Fruit fly (Drosophila melanogaster) whole organism, embryonic: ENCODE data around the gene caps.

Source experiments
- Antp ChIP-seq: fragments of 200-800 bp; sonication (Bioruptor generic); optimal IDR thresholded peaks from 3 replicates; lab custom pipeline; 2016; ENCODE audit warnings: missing biosample characterization, missing genetic modification characterization
- CG10431 ChIP-seq: fragments of 200-800 bp; sonication (Bioruptor generic); optimal IDR thresholded peaks from 3 replicates; lab custom pipeline; 2018; ENCODE audit warnings: missing biosample characterization, mild to moderate bottlenecking, missing genetic modification characterization
- CG11093 ChIP-seq: fragments of 200-800 bp; sonication (Bioruptor generic); IDR thresholded peaks from 3 replicates; pipeline ENCODE4 v1.3.6; 2022; ENCODE audit warnings: missing biosample characterization, missing genetic modification characterization
- CG11398 ChIP-seq: fragments of 200-800 bp; sonication (Bioruptor generic); optimal IDR thresholded peaks from 2 replicates; lab custom pipeline; 2016; ENCODE audit warnings: missing biosample characterization, missing genetic modification characterization
- CG12744 ChIP-seq: fragments of 200-800 bp; sonication (Bioruptor generic); optimal IDR thresholded peaks from 2 replicates; lab custom pipeline; 2016; ENCODE audit warnings: missing biosample characterization, missing genetic modification characterization
- CG13424 ChIP-seq: fragments of 200-800 bp; sonication (Bioruptor generic); optimal IDR thresholded peaks from 2 replicates; lab custom pipeline; 2019; ENCODE audit warnings: missing biosample characterization, mild to moderate bottlenecking, missing genetic modification characterization, moderate library complexity
- CG17328 ChIP-seq: fragments of 200-800 bp; sonication (Bioruptor generic); IDR thresholded peaks from 2 replicates; pipeline ENCODE4 v1.3.6; 2022; ENCODE audit warnings: missing biosample characterization, missing genetic modification characterization
- CG2199 ChIP-seq: fragments of 200-800 bp; sonication (Bioruptor generic); IDR thresholded peaks from 3 replicates; pipeline ENCODE4 v1.3.6; 2022; ENCODE audit warnings: missing biosample characterization, missing genetic modification characterization
- CG32772 ChIP-seq: fragments of 200-800 bp; sonication (Bioruptor generic); IDR thresholded peaks from 2 replicates; pipeline ENCODE4 v1.3.6; 2022; ENCODE audit warnings: missing biosample characterization, missing genetic modification characterization
- CG33213 ChIP-seq: fragments of 200-800 bp; sonication (Bioruptor generic); optimal IDR thresholded peaks from 3 replicates; lab custom pipeline; 2016; ENCODE audit warnings: missing biosample characterization, missing genetic modification characterization
- CG3407 ChIP-seq: fragments of 200-800 bp; sonication (Bioruptor generic); optimal IDR thresholded peaks from 2 replicates; lab custom pipeline; 2018; ENCODE audit warnings: missing biosample characterization, mild to moderate bottlenecking, missing genetic modification characterization
- CG4707 ChIP-seq: fragments of 200-800 bp; sonication (Bioruptor generic); optimal IDR thresholded peaks from 2 replicates; lab custom pipeline; 2018; ENCODE audit warnings: missing biosample characterization, mild to moderate bottlenecking, missing genetic modification characterization, moderate library complexity
- CG8359 ChIP-seq: fragments of 200-800 bp; sonication (Bioruptor generic); optimal IDR thresholded peaks from 2 replicates; lab custom pipeline; 2017; ENCODE audit warnings: missing biosample characterization, mild to moderate bottlenecking, missing genetic modification characterization, borderline replicate concordance
- CG8478 ChIP-seq: fragments of >200 bp; optimal IDR thresholded peaks from 2 replicates; lab custom pipeline; 2018
- CG9609 ChIP-seq: fragments of 200-800 bp; sonication (Bioruptor generic); optimal IDR thresholded peaks from 3 replicates; lab custom pipeline; 2016; ENCODE audit warnings: missing biosample characterization, missing genetic modification characterization
- CG9797 ChIP-seq: fragments of 200-800 bp; sonication (Bioruptor generic); optimal IDR thresholded peaks from 3 replicates; lab custom pipeline; 2018; ENCODE audit warnings: missing biosample characterization, mild to moderate bottlenecking, missing genetic modification characterization
- CTCF ChIP-seq: fragments of 200-800 bp; sonication (Bioruptor generic); optimal IDR thresholded peaks from 2 replicates; lab custom pipeline; 2017; ENCODE audit warnings: missing biosample characterization, mild to moderate bottlenecking, missing genetic modification characterization, moderate library complexity
- CrebB ChIP-seq: fragments of 200-800 bp; sonication (Bioruptor generic); optimal IDR thresholded peaks from 3 replicates; lab custom pipeline; 2018; ENCODE audit warnings: missing biosample characterization, mild to moderate bottlenecking, missing genetic modification characterization
- Dad ChIP-seq: fragments of 200-800 bp; sonication (Bioruptor generic); optimal IDR thresholded peaks from 3 replicates; lab custom pipeline; 2016; ENCODE audit warnings: missing biosample characterization, missing genetic modification characterization
- Dbx ChIP-seq: fragments of 200-800 bp; sonication (Bioruptor generic); IDR thresholded peaks from 3 replicates; pipeline ENCODE4 v1.3.6; 2022; ENCODE audit warnings: missing biosample characterization, missing genetic modification characterization
- Dek ChIP-seq: fragments of 200-800 bp; sonication (Bioruptor generic); optimal IDR thresholded peaks from 3 replicates; lab custom pipeline; 2019; ENCODE audit warnings: missing biosample characterization, mild to moderate bottlenecking, missing genetic modification characterization, moderate library complexity
- Fer1 ChIP-seq: fragments of 200-800 bp; sonication (Bioruptor generic); optimal IDR thresholded peaks from 2 replicates; lab custom pipeline; 2017; ENCODE audit warnings: missing biosample characterization, mild to moderate bottlenecking, missing genetic modification characterization
- HmgZ ChIP-seq: fragments of 200-800 bp; sonication (Bioruptor generic); optimal IDR thresholded peaks from 2 replicates; lab custom pipeline; 2018; ENCODE audit warnings: missing biosample characterization, mild to moderate bottlenecking, missing genetic modification characterization
- Hr39 ChIP-seq: fragments of >200 bp; optimal IDR thresholded peaks from 2 replicates; lab custom pipeline; 2017
- Hr78 ChIP-seq, 2 experiments: fragments of 200-800 bp in 1 of 2; fragments of >200 bp in 1 of 2; sonication (Bioruptor generic) in 1 of 2; optimal IDR thresholded peaks; 2 replicates each; lab custom pipeline; 2017 to 2019; ENCODE audit warnings: missing biosample characterization in 2 of 2, missing genetic modification characterization in 2 of 2, mild to moderate bottlenecking in 1 of 2, moderate library complexity in 1 of 2
- Lim3 ChIP-seq: fragments of 200-800 bp; sonication (Bioruptor generic); IDR thresholded peaks from 2 replicates; pipeline ENCODE4 v1.3.6; 2022; ENCODE audit warnings: missing biosample characterization, missing genetic modification characterization
- Mrtf ChIP-seq: fragments of 200-800 bp; sonication (Bioruptor generic); IDR thresholded peaks from 3 replicates; pipeline ENCODE4 v1.3.6; 2022; ENCODE audit warnings: missing biosample characterization, missing genetic modification characterization
- Nf-YA ChIP-seq: fragments of 200-800 bp; sonication (Bioruptor generic); IDR thresholded peaks from 2 replicates; pipeline ENCODE4 v1.3.6; 2022; ENCODE audit warnings: missing biosample characterization, missing genetic modification characterization
- NfI ChIP-seq: fragments of 200-800 bp; sonication (Bioruptor generic); optimal IDR thresholded peaks from 3 replicates; lab custom pipeline; 2018; ENCODE audit warnings: missing biosample characterization, mild to moderate bottlenecking, missing genetic modification characterization, moderate library complexity
- Ptx1 ChIP-seq: fragments of 200-800 bp; sonication (Bioruptor generic); IDR thresholded peaks from 2 replicates; pipeline ENCODE4 v1.3.6; 2022; ENCODE audit warnings: missing biosample characterization, missing genetic modification characterization
- Trl ChIP-seq, 3 experiments: fragments of >200 bp in 2 of 3; fragments of 200-800 bp in 1 of 3; sonication (Bioruptor generic) in 1 of 3; optimal IDR thresholded peaks; 2 replicates in 1 of 3; 3 replicates in 2 of 3; lab custom pipeline; 2016 to 2017; ENCODE audit warnings: missing biosample characterization in 1 of 3, missing genetic modification characterization in 1 of 3
- Xrp1 ChIP-seq: fragments of 200-800 bp; sonication (Bioruptor generic); IDR thresholded peaks from 2 replicates; pipeline ENCODE4 v1.3.6; 2022; ENCODE audit warnings: missing biosample characterization, missing genetic modification characterization
- aop ChIP-seq: fragments of 200-800 bp; sonication (Bioruptor generic); IDR thresholded peaks from 2 replicates; pipeline ENCODE4 v1.3.6; 2022; ENCODE audit warnings: missing biosample characterization, missing genetic modification characterization
- ara ChIP-seq: fragments of 200-800 bp; sonication (Bioruptor generic); IDR thresholded peaks from 2 replicates; pipeline ENCODE4 v1.3.6; 2022; ENCODE audit warnings: missing biosample characterization, missing genetic modification characterization
- cg ChIP-seq: fragments of 200-800 bp; sonication (Bioruptor generic); optimal IDR thresholded peaks from 3 replicates; lab custom pipeline; 2019; ENCODE audit warnings: missing biosample characterization, mild to moderate bottlenecking, missing genetic modification characterization, moderate library complexity
- corto ChIP-seq: fragments of 200-800 bp; sonication (Bioruptor generic); optimal IDR thresholded peaks from 2 replicates; lab custom pipeline; 2016; ENCODE audit warnings: missing biosample characterization, mild to moderate bottlenecking, missing genetic modification characterization, moderate library complexity
- crp ChIP-seq, 2 experiments: fragments of 200-800 bp; sonication (Bioruptor generic); optimal IDR thresholded peaks; 2 replicates in 1 of 2; 3 replicates in 1 of 2; lab custom pipeline; 2017; ENCODE audit warnings: missing biosample characterization in 2 of 2, missing genetic modification characterization in 2 of 2, mild to moderate bottlenecking in 1 of 2, moderate library complexity in 1 of 2
- da ChIP-seq: fragments of 200-800 bp; sonication (Bioruptor generic); optimal IDR thresholded peaks from 2 replicates; lab custom pipeline; 2016; ENCODE audit warnings: missing biosample characterization, missing genetic modification characterization
- dati ChIP-seq: fragments of 200-800 bp; sonication (Bioruptor generic); IDR thresholded peaks from 2 replicates; pipeline ENCODE4 v1.3.6; 2022; ENCODE audit warnings: missing biosample characterization, missing genetic modification characterization
- dm ChIP-seq: fragments of 200-800 bp; sonication (Bioruptor generic); optimal IDR thresholded peaks from 3 replicates; lab custom pipeline; 2016; ENCODE audit warnings: missing biosample characterization, missing genetic modification characterization
- gsb ChIP-seq: fragments of 200-800 bp; sonication (Bioruptor generic); IDR thresholded peaks from 2 replicates; pipeline ENCODE4 v1.3.6; 2022; ENCODE audit warnings: missing biosample characterization, missing genetic modification characterization
- gsb-n ChIP-seq: fragments of 200-800 bp; sonication (Bioruptor generic); optimal IDR thresholded peaks from 3 replicates; lab custom pipeline; 2018; ENCODE audit warnings: missing biosample characterization, mild to moderate bottlenecking, missing genetic modification characterization
- gt ChIP-seq: fragments of 200-800 bp; sonication (Bioruptor generic); IDR thresholded peaks from 2 replicates; pipeline ENCODE4 v1.3.6; 2022; ENCODE audit warnings: missing biosample characterization, missing genetic modification characterization
- hkb ChIP-seq, 2 experiments: fragments of 200-800 bp in 1 of 2; fragments of >200 bp in 1 of 2; sonication (Bioruptor generic) in 1 of 2; IDR thresholded peaks in 1 of 2; optimal IDR thresholded peaks in 1 of 2; 2 replicates each; pipeline versions ENCODE4 v1.3.6 to Lab custom; 2017 to 2022; ENCODE audit warnings: missing biosample characterization in 1 of 2, missing genetic modification characterization in 1 of 2
- jumu ChIP-seq: fragments of 200-800 bp; sonication (Bioruptor generic); optimal IDR thresholded peaks from 3 replicates; lab custom pipeline; 2016; ENCODE audit warnings: missing biosample characterization, missing genetic modification characterization
- nerfin-1 ChIP-seq: fragments of 200-800 bp; sonication (Bioruptor generic); optimal IDR thresholded peaks from 3 replicates; lab custom pipeline; 2019; ENCODE audit warnings: missing biosample characterization, mild to moderate bottlenecking, missing genetic modification characterization, moderate library complexity
- pb ChIP-seq: fragments of 200-800 bp; sonication (Bioruptor generic); optimal IDR thresholded peaks from 3 replicates; lab custom pipeline; 2016; ENCODE audit warnings: missing biosample characterization, missing genetic modification characterization
- psq ChIP-seq: fragments of 200-800 bp; sonication (Bioruptor generic); optimal IDR thresholded peaks from 2 replicates; lab custom pipeline; 2017; ENCODE audit warnings: missing biosample characterization, missing genetic modification characterization
- sd ChIP-seq: fragments of 200-800 bp; sonication (Bioruptor generic); optimal IDR thresholded peaks from 3 replicates; lab custom pipeline; 2018; ENCODE audit warnings: missing biosample characterization, mild to moderate bottlenecking, missing genetic modification characterization, moderate library complexity
- sima ChIP-seq: fragments of 200-800 bp; sonication (Bioruptor generic); optimal IDR thresholded peaks from 2 replicates; lab custom pipeline; 2016; ENCODE audit warnings: missing biosample characterization, missing genetic modification characterization
- usp ChIP-seq: fragments of >200 bp; optimal IDR thresholded peaks from 2 replicates; lab custom pipeline; 2017; ENCODE audit warnings: missing biosample characterization, missing genetic modification characterization
- yki ChIP-seq: fragments of >200 bp; optimal IDR thresholded peaks from 3 replicates; lab custom pipeline; 2018
- zen ChIP-seq: fragments of 200-800 bp; sonication (Bioruptor generic); optimal IDR thresholded peaks from 3 replicates; lab custom pipeline; 2018; ENCODE audit warnings: missing biosample characterization, mild to moderate bottlenecking, missing genetic modification characterization, moderate library complexity

Gene caps

dm6 chr3L:13189280-13189679 lies 39.2 kb upstream of the caps start (continued):
- TF ChIP-seq CG4707 (GFP tag; lab: Kevin White, UChicago) (no peak), Mrtf (GFP tag; lab: Robert Waterston, UW) (0 out of 3 replicates have a peak, but pooled peaks have one; percentile 27), CG32772 (GFP tag; lab: Robert Waterston, UW) (peak; percentile 74), Dbx (no peak), sd (tag; lab: Kevin White, UChicago) (no peak), CG2199 (GFP tag; lab: Robert Waterston, UW) (no peak), Fer1 (GFP tag; lab: Kevin White, UChicago) (no peak), Trl (optimal IDR thresholded peaks at IDR 0.05; lab: Kevin White, UChicago) (no peak), Trl (GFP tag; optimal IDR thresholded peaks at IDR 0.05; lab: Kevin White, UChicago) (no peak), Nf-YA (GFP tag; lab: Robert Waterston, UW) (peak; percentile 41; the same call in 1 of the 2 replicates), CTCF (GFP tag; lab: Kevin White, UChicago) (no peak), cg (GFP tag; lab: Kevin White, UChicago) (no peak), CG17328 (GFP tag; lab: Robert Waterston, UW) (peak; percentile 62), corto (GFP tag; lab: Kevin White, UChicago) (no peak), gsb (GFP tag; lab: Robert Waterston, UW) (no peak), CG13424 (tag; lab: Kevin White, UChicago) (peak; percentile 37), CG10431 (GFP tag; lab: Kevin White, UChicago) (no peak), usp (GFP tag; lab: Kevin White, UChicago) (no peak), NfI (GFP tag; lab: Kevin White, UChicago) (no peak), psq (GFP tag; lab: Kevin White, UChicago) (no peak), hkb (optimal IDR thresholded peaks at IDR 0.05; lab: Kevin White, UChicago) (no peak), hkb (GFP tag; IDR thresholded peaks at IDR 0.05; lab: Robert Waterston, UW) (no peak; the same call in 1 of the 2 replicates), dm (GFP tag; lab: Kevin White, UChicago) (no peak), CG11398 (no peak), Ptx1 (GFP tag; lab: Robert Waterston, UW) (peak; percentile 64), gt (GFP tag; lab: Robert Waterston, UW) (0 out of 2 replicates have a peak, but pooled peaks have one; percentile 35), gsb-n (tag; lab: Kevin White, UChicago) (peak; percentile 15), zen (peak; percentile 79), CG11093 (GFP tag; lab: Robert Waterston, UW) (peak; percentile 53; the same call in 1 of the 3 replicates), pb (GFP tag; lab: Kevin White, UChicago) (peak; percentile 22), HmgZ (tag; lab: Kevin White, UChicago) (no peak), Lim3 (no peak), yki (no peak), ara (GFP tag; lab: Robert Waterston, UW) (peak; percentile 84), CG3407 (no peak), CG8359 (GFP tag; lab: Kevin White, UChicago) (peak; percentile 22), sima (no peak), CG12744 (GFP tag; lab: Kevin White, UChicago) (no peak), dati (GFP tag; lab: Robert Waterston, UW) (no peak), CrebB (tag; lab: Kevin White, UChicago) (no peak), aop (GFP tag; lab: Robert Waterston, UW) (no peak), CG9609 (GFP tag; lab: Kevin White, UChicago) (no peak), Hr78 (GFP tag; optimal IDR thresholded peaks at IDR 0.05; lab: Kevin White, UChicago) (no peak), CG9797 (GFP tag; lab: Kevin White, UChicago) (no peak), Hr39 (no peak), jumu (GFP tag; lab: Kevin White, UChicago) (no peak), CG8478 (lab: Kevin White, UChicago) (no peak), Dek (tag; lab: Kevin White, UChicago) (no peak), Xrp1 (peak; percentile 86), nerfin-1 (tag; lab: Kevin White, UChicago) (peak; percentile 62), CG33213 (peak; percentile 46), Antp (GFP tag; lab: Kevin White, UChicago) (peak; percentile 29), Dad (GFP tag; lab: Kevin White, UChicago) (no peak), crp (GFP tag; optimal IDR thresholded peaks at IDR 0.05; lab: Kevin White, UChicago) (no peak), da (GFP tag; lab: Kevin White, UChicago) (no peak)
